Fruit fly (Drosophila melanogaster) whole organism, embryonic: ENCODE results near the gene mRpL12.

ENCODE experiments used
- Blimp-1 ChIP-seq: fragments of 200-800 bp; sonication (Bioruptor generic); optimal IDR thresholded peaks from 3 replicates; lab custom pipeline; 2018; ENCODE audit warnings: missing biosample characterization, missing genetic modification characterization, mild to moderate bottlenecking, moderate library complexity, missing genetic modification reagents
- CG10565 ChIP-seq: fragments of 200-800 bp; sonication (Bioruptor generic); optimal IDR thresholded peaks from 3 replicates; lab custom pipeline; 2016; ENCODE audit warnings: missing biosample characterization, mild to moderate bottlenecking, missing genetic modification characterization
- CG1233 ChIP-seq: fragments of 200-800 bp; sonication (Bioruptor generic); optimal IDR thresholded peaks from 4 replicates; lab custom pipeline; 2018; ENCODE audit warnings: missing biosample characterization, mild to moderate bottlenecking, missing genetic modification characterization
- CG13624 ChIP-seq: fragments of 200-800 bp; sonication (Bioruptor generic); optimal IDR thresholded peaks from 2 replicates; lab custom pipeline; 2016; ENCODE audit warnings: missing biosample characterization, missing genetic modification characterization
- CG13775 ChIP-seq: fragments of 200-800 bp; sonication (Bioruptor generic); optimal IDR thresholded peaks from 3 replicates; lab custom pipeline; 2017; ENCODE audit warnings: missing biosample characterization, mild to moderate bottlenecking, missing genetic modification characterization
- CG14667 ChIP-seq: fragments of 200-800 bp; sonication (Bioruptor generic); IDR thresholded peaks from 2 replicates; pipeline ENCODE4 v1.3.6; 2022; ENCODE audit warnings: missing biosample characterization, missing genetic modification characterization
- CG15696 ChIP-seq: fragments of 200-800 bp; sonication (Bioruptor generic); optimal IDR thresholded peaks from 2 replicates; lab custom pipeline; 2019; ENCODE audit warnings: missing biosample characterization, mild to moderate bottlenecking, missing genetic modification characterization, moderate library complexity
- CG18476 ChIP-seq: fragments of 200-800 bp; sonication (Bioruptor generic); optimal IDR thresholded peaks from 2 replicates; lab custom pipeline; 2016; ENCODE audit warnings: missing biosample characterization, mild to moderate bottlenecking, missing genetic modification characterization
- CG34224 ChIP-seq: fragments of 200-800 bp; sonication (Bioruptor generic); IDR thresholded peaks from 3 replicates; pipeline ENCODE4 v1.3.6; 2022; ENCODE audit warnings: missing biosample characterization, missing genetic modification characterization; ENCODE audit not compliant: partially characterized antibody
- CG3847 ChIP-seq: fragments of 200-800 bp; sonication (Bioruptor generic); IDR thresholded peaks from 2 replicates; pipeline ENCODE4 v1.3.6; 2022; ENCODE audit warnings: missing biosample characterization, missing genetic modification characterization
- CG7556 ChIP-seq: fragments of 200-800 bp; sonication (Bioruptor generic); optimal IDR thresholded peaks from 2 replicates; lab custom pipeline; 2017; ENCODE audit warnings: missing biosample characterization, mild to moderate bottlenecking, missing genetic modification characterization
- CG8944 ChIP-seq: fragments of 200-800 bp; sonication (Bioruptor generic); optimal IDR thresholded peaks from 3 replicates; lab custom pipeline; 2016; ENCODE audit warnings: missing biosample characterization, missing genetic modification characterization
- CG9797 ChIP-seq: fragments of 200-800 bp; sonication (Bioruptor generic); optimal IDR thresholded peaks from 3 replicates; lab custom pipeline; 2018; ENCODE audit warnings: missing biosample characterization, mild to moderate bottlenecking, missing genetic modification characterization
- CHES-1-like ChIP-seq: fragments of 200-800 bp; sonication (Bioruptor generic); optimal IDR thresholded peaks from 2 replicates; lab custom pipeline; 2016; ENCODE audit warnings: missing biosample characterization, missing genetic modification characterization
- Dad ChIP-seq: fragments of 200-800 bp; sonication (Bioruptor generic); optimal IDR thresholded peaks from 3 replicates; lab custom pipeline; 2016; ENCODE audit warnings: missing biosample characterization, missing genetic modification characterization
- Deaf1 ChIP-seq: fragments of 200-800 bp; optimal IDR thresholded peaks from 3 replicates; lab custom pipeline; 2019; ENCODE audit warnings: missing biosample characterization, mild to moderate bottlenecking, missing genetic modification characterization, moderate library complexity
- Dek ChIP-seq: fragments of 200-800 bp; sonication (Bioruptor generic); optimal IDR thresholded peaks from 3 replicates; lab custom pipeline; 2019; ENCODE audit warnings: missing biosample characterization, mild to moderate bottlenecking, missing genetic modification characterization, moderate library complexity
- Dip2 ChIP-seq: fragments of 200-800 bp; sonication (Bioruptor generic); IDR thresholded peaks from 2 replicates; pipeline ENCODE4 v1.3.6; 2022; ENCODE audit warnings: missing biosample characterization, missing genetic modification characterization
- Drgx ChIP-seq: fragments of 200-800 bp; sonication (Bioruptor generic); IDR thresholded peaks from 2 replicates; pipeline ENCODE4 v1.3.6; 2022; ENCODE audit warnings: missing biosample characterization, missing genetic modification characterization
- E2f2 ChIP-seq: fragments of 200-800 bp; sonication (Bioruptor generic); IDR thresholded peaks from 2 replicates; pipeline ENCODE4 v1.3.6; 2022; ENCODE audit warnings: missing biosample characterization, missing genetic modification characterization
- Fer1 ChIP-seq: fragments of 200-800 bp; sonication (Bioruptor generic); optimal IDR thresholded peaks from 2 replicates; lab custom pipeline; 2017; ENCODE audit warnings: missing biosample characterization, mild to moderate bottlenecking, missing genetic modification characterization
- H15 ChIP-seq: fragments of 200-800 bp; sonication (Bioruptor generic); IDR thresholded peaks from 3 replicates; pipeline ENCODE4 v1.3.6; 2022; ENCODE audit warnings: missing biosample characterization, missing genetic modification characterization
- HLH3B ChIP-seq: fragments of 200-800 bp; sonication (Bioruptor generic); IDR thresholded peaks from 2 replicates; pipeline ENCODE4 v1.3.6; 2022; ENCODE audit warnings: missing biosample characterization, missing genetic modification characterization
- Hand ChIP-seq: fragments of 200-800 bp; sonication (Bioruptor generic); optimal IDR thresholded peaks from 2 replicates; lab custom pipeline; 2017; ENCODE audit warnings: mild to moderate bottlenecking, missing biosample characterization, missing genetic modification reagents, missing genetic modification characterization
- HmgZ ChIP-seq: fragments of 200-800 bp; sonication (Bioruptor generic); optimal IDR thresholded peaks from 2 replicates; lab custom pipeline; 2018; ENCODE audit warnings: missing biosample characterization, mild to moderate bottlenecking, missing genetic modification characterization
- Max ChIP-seq: fragments of 200-800 bp; sonication (Bioruptor generic); optimal IDR thresholded peaks from 2 replicates; lab custom pipeline; 2016; ENCODE audit warnings: missing biosample characterization, mild to moderate bottlenecking, missing genetic modification characterization
- Mrtf ChIP-seq: fragments of 200-800 bp; sonication (Bioruptor generic); IDR thresholded peaks from 3 replicates; pipeline ENCODE4 v1.3.6; 2022; ENCODE audit warnings: missing biosample characterization, missing genetic modification characterization
- NK7.1 ChIP-seq: fragments of 200-800 bp; sonication (Bioruptor generic); optimal IDR thresholded peaks from 3 replicates; lab custom pipeline; 2016; ENCODE audit warnings: missing biosample characterization, missing genetic modification characterization
- Nf-YC ChIP-seq: fragments of 200-800 bp; optimal IDR thresholded peaks from 3 replicates; lab custom pipeline; 2019; ENCODE audit warnings: missing biosample characterization, mild to moderate bottlenecking, missing genetic modification characterization, moderate library complexity
- PHDP ChIP-seq: fragments of 200-800 bp; sonication (Bioruptor generic); optimal IDR thresholded peaks from 3 replicates; lab custom pipeline; 2018; ENCODE audit warnings: missing biosample characterization, mild to moderate bottlenecking, missing genetic modification characterization, moderate library complexity
- Stat92E ChIP-seq, 3 experiments: fragments of >200 bp in 2 of 3; fragments of 200-800 bp in 1 of 3; sonication (Bioruptor generic) in 1 of 3; optimal IDR thresholded peaks; 2 replicates each; lab custom pipeline; 2017 to 2019; ENCODE audit warnings: missing biosample characterization in 3 of 3, missing genetic modification characterization in 3 of 3, mild to moderate bottlenecking in 1 of 3, moderate library complexity in 1 of 3
- Xrp1 ChIP-seq: fragments of 200-800 bp; sonication (Bioruptor generic); IDR thresholded peaks from 2 replicates; pipeline ENCODE4 v1.3.6; 2022; ENCODE audit warnings: missing biosample characterization, missing genetic modification characterization
- abd-A ChIP-seq: fragments of 200-800 bp; sonication (Bioruptor generic); optimal IDR thresholded peaks from 3 replicates; lab custom pipeline; 2019; ENCODE audit warnings: missing biosample characterization, mild to moderate bottlenecking, missing genetic modification characterization, moderate library complexity
- ato ChIP-seq: fragments of 200-800 bp; sonication (Bioruptor generic); IDR thresholded peaks from 2 replicates; pipeline ENCODE4 v1.3.6; 2022; ENCODE audit warnings: missing biosample characterization, missing genetic modification characterization; ENCODE audit not compliant: partially characterized antibody
- btn ChIP-seq: fragments of 200-800 bp; sonication (Bioruptor generic); optimal IDR thresholded peaks from 2 replicates; lab custom pipeline; 2016; ENCODE audit warnings: missing biosample characterization, missing genetic modification characterization
- caup ChIP-seq: fragments of 200-800 bp; sonication (Bioruptor generic); optimal IDR thresholded peaks from 3 replicates; lab custom pipeline; 2017; ENCODE audit warnings: missing biosample characterization, mild to moderate bottlenecking, missing genetic modification characterization, moderate library complexity; ENCODE audit not compliant: severe bottlenecking
- cwo ChIP-seq: fragments of 200-800 bp; sonication (Bioruptor generic); optimal IDR thresholded peaks from 3 replicates; lab custom pipeline; 2017; ENCODE audit warnings: missing biosample characterization, missing genetic modification characterization, mild to moderate bottlenecking, moderate library complexity, missing genetic modification reagents
- dan ChIP-seq: fragments of 200-800 bp; sonication (Bioruptor generic); IDR thresholded peaks from 2 replicates; pipeline ENCODE4 v1.3.6; 2022; ENCODE audit warnings: missing biosample characterization, missing genetic modification characterization
- ewg ChIP-seq: fragments of 200-800 bp; sonication (Bioruptor generic); optimal IDR thresholded peaks from 3 replicates; lab custom pipeline; 2017; ENCODE audit warnings: mild to moderate bottlenecking, missing biosample characterization, missing genetic modification reagents, missing genetic modification characterization
- exex ChIP-seq: fragments of 200-800 bp; sonication (Bioruptor generic); optimal IDR thresholded peaks from 4 replicates; lab custom pipeline; 2018; ENCODE audit warnings: missing biosample characterization, mild to moderate bottlenecking, missing genetic modification characterization, moderate library complexity
- gce ChIP-seq: fragments of 200-800 bp; sonication (Bioruptor generic); IDR thresholded peaks from 3 replicates; pipeline ENCODE4 v1.3.6; 2022; ENCODE audit warnings: missing biosample characterization, missing genetic modification characterization
- ham ChIP-seq: fragments of 200-800 bp; sonication (Bioruptor generic); IDR thresholded peaks from 2 replicates; pipeline ENCODE4 v1.3.6; 2022; ENCODE audit warnings: missing biosample characterization, missing genetic modification characterization
- ken ChIP-seq: fragments of 200-800 bp; sonication (Bioruptor generic); IDR thresholded peaks from 3 replicates; pipeline ENCODE4 v1.3.6; 2022; ENCODE audit warnings: missing biosample characterization, missing genetic modification characterization
- oc ChIP-seq: fragments of 200-800 bp; sonication (Bioruptor generic); optimal IDR thresholded peaks from 2 replicates; lab custom pipeline; 2018; ENCODE audit warnings: missing biosample characterization, mild to moderate bottlenecking, missing genetic modification characterization, moderate library complexity
- ranshi ChIP-seq: fragments of 200-800 bp; sonication (Bioruptor generic); IDR thresholded peaks from 2 replicates; pipeline ENCODE4 v1.3.6; 2022; ENCODE audit warnings: missing biosample characterization, missing genetic modification characterization
- sc ChIP-seq, 3 experiments: fragments of >200 bp in 2 of 3; fragments of 200-800 bp in 1 of 3; sonication (Bioruptor generic) in 1 of 3; optimal IDR thresholded peaks; 2 replicates in 2 of 3; 3 replicates in 1 of 3; lab custom pipeline; 2017; ENCODE audit warnings: mild to moderate bottlenecking in 1 of 3, missing biosample characterization in 1 of 3, missing genetic modification characterization in 1 of 3, missing genetic modification reagents in 1 of 3
- ssp ChIP-seq: fragments of 200-800 bp; sonication (Bioruptor generic); IDR thresholded peaks from 2 replicates; pipeline ENCODE4 v1.3.6; 2022; ENCODE audit warnings: missing biosample characterization, missing genetic modification characterization
- stc ChIP-seq: fragments of 200-800 bp; sonication (Bioruptor generic); IDR thresholded peaks from 2 replicates; pipeline ENCODE4 v1.3.6; 2022; ENCODE audit warnings: missing biosample characterization, missing genetic modification characterization
- zf30C ChIP-seq: fragments of 200-800 bp; sonication (Bioruptor generic); optimal IDR thresholded peaks from 3 replicates; lab custom pipeline; 2018; ENCODE audit warnings: missing biosample characterization, mild to moderate bottlenecking, missing genetic modification characterization

Gene mRpL12

dm6 chr3L:8954648-8955033 is 1.9 kb upstream of the mRpL12 start, which contains the start of gene GNBP3 (continued):
- TF ChIP-seq Dad (GFP tag; lab: Kevin White, UChicago) = peak; percentile 33
- TF ChIP-seq oc (tag; lab: Kevin White, UChicago) = no peak
- TF ChIP-seq Deaf1 (tag; lab: Kevin White, UChicago) = peak; percentile 10
- TF ChIP-seq E2f2 = 0 out of 2 replicates have a peak, but pooled peaks have one; percentile 8
- 0 out of 3 replicates have a peak, but pooled peaks have one; percentile 15 for TF ChIP-seq ken (GFP tag; lab: Robert Waterston, UW)
- TF ChIP-seq dan (GFP tag; lab: Robert Waterston, UW) = no peak
- TF ChIP-seq NK7.1 (GFP tag; lab: Kevin White, UChicago) = no peak
- peak; percentile 75 for TF ChIP-seq Blimp-1 (GFP tag; lab: Kevin White, UChicago)
- peak; percentile 46 for TF ChIP-seq CG7556 (GFP tag; lab: Kevin White, UChicago)
- peak; percentile 51 for TF ChIP-seq CG10565 (GFP tag; lab: Kevin White, UChicago)
- TF ChIP-seq H15 (GFP tag; lab: Robert Waterston, UW) = no peak
- TF ChIP-seq PHDP (tag; lab: Kevin White, UChicago) = peak; percentile 60
- no peak; the same call in 2 of the 3 replicates for TF ChIP-seq gce
- peak; percentile 60 for TF ChIP-seq Dek (tag; lab: Kevin White, UChicago)
- TF ChIP-seq Hand (GFP tag; lab: Kevin White, UChicago) = no peak
- no peak for TF ChIP-seq ato (GFP tag; lab: Robert Waterston, UW)
- TF ChIP-seq Drgx (GFP tag; lab: Robert Waterston, UW) = peak; percentile 74
- peak; percentile 85 for TF ChIP-seq Max
- TF ChIP-seq Xrp1 (GFP tag; lab: Robert Waterston, UW) = peak; percentile 86
- TF ChIP-seq ssp = no peak
- no peak for TF ChIP-seq exex (tag; lab: Kevin White, UChicago)
- no peak for TF ChIP-seq Stat92E (GFP tag; optimal IDR thresholded peaks at IDR 0.05; lab: Kevin White, UChicago)
- peak; percentile 65; the same call in 1 of the 2 replicates for TF ChIP-seq HLH3B (GFP tag; lab: Robert Waterston, UW)
- TF ChIP-seq CG8944 (GFP tag; lab: Kevin White, UChicago) = no peak
- peak; percentile 88 for TF ChIP-seq zf30C
- peak; percentile 74 for TF ChIP-seq CG18476 (GFP tag; lab: Kevin White, UChicago)
- TF ChIP-seq HmgZ (tag; lab: Kevin White, UChicago) = peak; percentile 25
- no peak for TF ChIP-seq CG34224 (GFP tag; lab: Robert Waterston, UW)
- peak; percentile 16 for TF ChIP-seq CG13624 (GFP tag; lab: Kevin White, UChicago)
- peak; percentile 82 for TF ChIP-seq CG15696 (tag; lab: Kevin White, UChicago)
- no peak for TF ChIP-seq btn (GFP tag; lab: Kevin White, UChicago)
- peak; percentile 49 for TF ChIP-seq CG13775 (GFP tag; lab: Kevin White, UChicago)
- no peak for TF ChIP-seq CHES-1-like (GFP tag; lab: Kevin White, UChicago)
- TF ChIP-seq sc (optimal IDR thresholded peaks at IDR 0.05; lab: Kevin White, UChicago) = no peak
- peak; percentile 7 for TF ChIP-seq sc (GFP tag; optimal IDR thresholded peaks at IDR 0.05; lab: Kevin White, UChicago)
- TF ChIP-seq CG14667 (GFP tag; lab: Robert Waterston, UW) = no peak
- 0 out of 2 replicates have a peak, but pooled peaks have one; percentile 7 for TF ChIP-seq CG3847 (GFP tag; lab: Robert Waterston, UW)
- TF ChIP-seq ranshi (GFP tag; lab: Robert Waterston, UW) = 0 out of 2 replicates have a peak, but pooled peaks have one; percentile 32
- TF ChIP-seq cwo (GFP tag; lab: Kevin White, UChicago) = peak; percentile 33
- peak; percentile 22 for TF ChIP-seq Nf-YC (tag; lab: Kevin White, UChicago)
- TF ChIP-seq Dip2 (GFP tag; lab: Robert Waterston, UW) = no peak
- no peak for TF ChIP-seq abd-A (tag; lab: Kevin White, UChicago)
- TF ChIP-seq stc (GFP tag; lab: Robert Waterston, UW) = peak; percentile 43; the same call in 1 of the 2 replicates
- no peak for TF ChIP-seq Mrtf (GFP tag; lab: Robert Waterston, UW)
- TF ChIP-seq caup = peak; percentile 47
- peak; percentile 83 for TF ChIP-seq CG1233 (GFP tag; lab: Kevin White, UChicago)
- TF ChIP-seq CG9797 (GFP tag; lab: Kevin White, UChicago) = peak; percentile 33
- no peak for TF ChIP-seq ewg (GFP tag; lab: Kevin White, UChicago)
- peak; percentile 88 for TF ChIP-seq Fer1 (GFP tag; lab: Kevin White, UChicago)
- no peak for TF ChIP-seq ham
